Fruit fly (Drosophila melanogaster): ENCODE measurements around the gene stx.

stx gene

dm6 chrX:10767350-10768005, 22.7 kb upstream of the stx start (continued):
- TF ChIP-seq vnd (GFP tag; IDR thresholded peaks at IDR 0.05; ENCODE audit: partially characterized antibody) (no peak), oc (tag; optimal IDR thresholded peaks at IDR 0.05) (no peak), ATbp (GFP tag; optimal IDR thresholded peaks at IDR 0.05) (peak; percentile 67), Nf-YA (GFP tag; IDR thresholded peaks at IDR 0.05) (no peak), CG33213 (GFP tag; optimal IDR thresholded peaks at IDR 0.05) (no peak), D (optimal IDR thresholded peaks at IDR 0.05) (peak; percentile 13), D (GFP tag; optimal IDR thresholded peaks at IDR 0.05) (peak; percentile 41), CG8281 (tag; optimal IDR thresholded peaks at IDR 0.05) (no peak), E2f2 (GFP tag; IDR thresholded peaks at IDR 0.05) (peak; percentile 33; the same call in 1 of the 2 replicates), fu2 (GFP tag; optimal IDR thresholded peaks at IDR 0.05) (peak; percentile 48), tgo (GFP tag; IDR thresholded peaks at IDR 0.05) (peak; percentile 47; the same call in 2 of the 3 replicates), CG10274 (GFP tag; optimal IDR thresholded peaks at IDR 0.05) (no peak), CG13123 (GFP tag; optimal IDR thresholded peaks at IDR 0.05) (no peak), jumu (GFP tag; optimal IDR thresholded peaks at IDR 0.05) (peak; percentile 58), CG4617 (GFP tag; optimal IDR thresholded peaks at IDR 0.05; ENCODE audit: borderline replicate concordance) (no peak), CG11504 (tag; optimal IDR thresholded peaks at IDR 0.05) (peak; percentile 65), CG17912 (GFP tag; optimal IDR thresholded peaks at IDR 0.05) (no peak), Nf-YC (tag; optimal IDR thresholded peaks at IDR 0.05) (peak; percentile 46), GATAe (GFP tag; conservative IDR thresholded peaks at IDR 0.05) (no peak), HmgD (GFP tag; optimal IDR thresholded peaks at IDR 0.05) (peak; percentile 56), Stat92E (GFP tag; optimal IDR thresholded peaks at IDR 0.05) (peak in 1 of 3 experiments; percentile 83), az2 (GFP tag; optimal IDR thresholded peaks at IDR 0.05) (peak; percentile 40), bsh (GFP tag; optimal IDR thresholded peaks at IDR 0.05) (peak; percentile 49 to 73), B-H1 (GFP tag; IDR thresholded peaks at IDR 0.05) (no peak), CG13287 (GFP tag; IDR thresholded peaks at IDR 0.05; ENCODE audit: partially characterized antibody) (no peak), nau (GFP tag; optimal IDR thresholded peaks at IDR 0.05) (peak; percentile 43), CG18011 (GFP tag; optimal IDR thresholded peaks at IDR 0.05) (no peak), aop (GFP tag; IDR thresholded peaks at IDR 0.05) (no peak), CG10979 (tag; optimal IDR thresholded peaks at IDR 0.05) (peak; percentile 37), Jarid2 (GFP tag; optimal IDR thresholded peaks at IDR 0.05) (no peak), danr (GFP tag; IDR thresholded peaks at IDR 0.05) (no peak), gce (GFP tag; IDR thresholded peaks at IDR 0.05) (0 out of 3 replicates have a peak, but pooled peaks have one; percentile 39), CG31441 (GFP tag; IDR thresholded peaks at IDR 0.05) (no peak; the same call in 1 of the 2 replicates), pfk (GFP tag; optimal IDR thresholded peaks at IDR 0.05) (no peak), unc-4 (GFP tag; IDR thresholded peaks at IDR 0.05; ENCODE audit: partially characterized antibody) (no peak), ken (GFP tag; IDR thresholded peaks at IDR 0.05) (peak; percentile 42; the same call in 1 of the 3 replicates), MESR4 (GFP tag; optimal IDR thresholded peaks at IDR 0.05) (no peak), pho (GFP tag; optimal IDR thresholded peaks at IDR 0.05) (peak; percentile 78), Dek (tag; optimal IDR thresholded peaks at IDR 0.05) (peak; percentile 61), tll (GFP tag; optimal IDR thresholded peaks at IDR 0.05) (no peak), ato (GFP tag; IDR thresholded peaks at IDR 0.05; ENCODE audit: partially characterized antibody) (no peak), trh (GFP tag; optimal IDR thresholded peaks at IDR 0.05) (no peak), al (GFP tag; IDR thresholded peaks at IDR 0.05) (peak; percentile 47), CG10462 (GFP tag; optimal IDR thresholded peaks at IDR 0.05) (no peak), CG9727 (GFP tag; optimal IDR thresholded peaks at IDR 0.05) (peak; percentile 58), CG7745 (tag; optimal IDR thresholded peaks at IDR 0.05) (no peak), CG11247 (GFP tag; IDR thresholded peaks at IDR 0.05) (peak; percentile 51; the same call in 1 of the 2 replicates), lola (GFP tag; optimal IDR thresholded peaks at IDR 0.05) (peak in 2 of 3 experiments; percentile 6 to 75)

Measured in whole organism, embryonic.